Worm (Caenorhabditis elegans) whole organism, late embryonic: ENCODE data around the gene taap-1.

Experiments used
- F13H6.1 ChIP-seq: sonication (generic microtip); optimal IDR thresholded peaks from 2 replicates; lab custom pipeline; 2016; ENCODE audit warnings: missing genetic modification characterization, missing compliant biosample characterization
- ceh-45 ChIP-seq: fragments of 200-800 bp; sonication (Bioruptor generic); IDR thresholded peaks from 2 replicates; pipeline ENCODE4 v1.3.6; 2022; ENCODE audit warnings: missing genetic modification reagents, missing genetic modification characterization, missing compliant biosample characterization
- dmd-4 ChIP-seq: sonication (generic microtip); optimal IDR thresholded peaks from 2 replicates; lab custom pipeline; 2016; ENCODE audit warnings: borderline replicate concordance, missing genetic modification characterization, missing compliant biosample characterization
- fkh-10 ChIP-seq: fragments of 150-350 bp; optimal IDR thresholded peaks from 2 replicates; lab custom pipeline; 2014; ENCODE audit warnings: missing biosample characterization, missing genetic modification reagents, missing genetic modification characterization
- nfya-1 ChIP-seq: sonication (generic microtip); optimal IDR thresholded peaks from 2 replicates; lab custom pipeline; 2017; ENCODE audit warnings: missing genetic modification characterization, mild to moderate bottlenecking, missing compliant biosample characterization, antibody characterized with exemption, moderate library complexity
- pag-3 ChIP-seq: sonication (generic microtip); optimal IDR thresholded peaks from 2 replicates; lab custom pipeline; 2016; ENCODE audit warnings: missing compliant biosample characterization, missing genetic modification characterization, borderline replicate concordance
- pha-4 ChIP-seq: fragments of 150-350 bp; optimal IDR thresholded peaks from 2 replicates; lab custom pipeline; 2018; ENCODE audit warnings: missing biosample characterization, missing genetic modification reagents, missing genetic modification characterization
- rnt-1 ChIP-seq: sonication (generic microtip); optimal IDR thresholded peaks from 2 replicates; lab custom pipeline; 2016; ENCODE audit warnings: missing genetic modification characterization, missing compliant biosample characterization
- tbx-7 ChIP-seq: sonication (generic microtip); optimal IDR thresholded peaks from 2 replicates; lab custom pipeline; 2016; ENCODE audit warnings: missing genotype, missing genetic modification characterization, missing compliant biosample characterization

DNA sequence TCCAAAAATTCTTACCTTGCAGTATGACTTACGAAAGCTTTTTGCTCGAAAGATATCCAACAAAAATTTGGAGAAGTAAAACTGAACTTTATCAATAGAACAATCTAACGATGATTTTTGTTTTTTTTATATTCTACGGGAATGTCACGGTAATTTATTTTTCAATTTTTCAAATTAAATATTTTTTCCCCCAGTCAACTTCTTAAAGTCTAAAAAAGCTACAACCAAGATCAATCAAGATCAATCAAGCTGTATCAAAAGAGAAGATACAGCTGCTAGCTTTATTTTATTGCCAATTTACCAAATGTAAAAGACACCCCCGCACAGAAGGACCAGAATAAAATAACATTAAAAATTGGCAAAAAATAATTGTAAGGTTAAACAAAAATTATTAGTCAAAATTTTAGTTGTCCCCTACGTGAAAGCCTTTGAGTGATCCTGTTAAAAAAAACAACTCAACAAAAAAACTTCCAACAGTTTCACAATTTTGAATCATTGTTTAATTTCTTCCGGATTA, 8.3 kb downstream of the taap-1 start, which contains the start of the genes M05D6.1 and M05D6.3:
- TF ChIP-seq rnt-1 (no peak), dmd-4 (tag; lab: Kevin White, UChicago) (no peak), pha-4 (tag; lab: Kevin White, UChicago) (no peak), fkh-10 (GFP tag; lab: Kevin White, UChicago) (no peak), ceh-45 (GFP tag; lab: Robert Waterston, UW) (no peak), pag-3 (tag; lab: Kevin White, UChicago) (no peak), nfya-1 (tag; lab: Kevin White, UChicago) (no peak), F13H6.1 (tag; lab: Kevin White, UChicago) (no peak), tbx-7 (tag; lab: Kevin White, UChicago) (no peak)
